Fruit fly (Drosophila melanogaster): ENCODE data around the gene Diedel3.

- no peak for TF ChIP-seq psq (optimal IDR thresholded peaks at IDR 0.05)
- TF ChIP-seq pan (optimal IDR thresholded peaks at IDR 0.05) = no peak
- no peak for TF ChIP-seq CG8478 (optimal IDR thresholded peaks at IDR 0.05)
- TF ChIP-seq EcR (GFP tag; optimal IDR thresholded peaks at IDR 0.05) = no peak
- no peak for TF ChIP-seq usp (GFP tag; optimal IDR thresholded peaks at IDR 0.05)
Observed at dm6 chrX:19037137-19037536, 13.1 kb upstream of the Diedel3 start.

All from whole organism.